Worm (Caenorhabditis elegans): ENCODE results near the gene W09C2.10.

DNA sequence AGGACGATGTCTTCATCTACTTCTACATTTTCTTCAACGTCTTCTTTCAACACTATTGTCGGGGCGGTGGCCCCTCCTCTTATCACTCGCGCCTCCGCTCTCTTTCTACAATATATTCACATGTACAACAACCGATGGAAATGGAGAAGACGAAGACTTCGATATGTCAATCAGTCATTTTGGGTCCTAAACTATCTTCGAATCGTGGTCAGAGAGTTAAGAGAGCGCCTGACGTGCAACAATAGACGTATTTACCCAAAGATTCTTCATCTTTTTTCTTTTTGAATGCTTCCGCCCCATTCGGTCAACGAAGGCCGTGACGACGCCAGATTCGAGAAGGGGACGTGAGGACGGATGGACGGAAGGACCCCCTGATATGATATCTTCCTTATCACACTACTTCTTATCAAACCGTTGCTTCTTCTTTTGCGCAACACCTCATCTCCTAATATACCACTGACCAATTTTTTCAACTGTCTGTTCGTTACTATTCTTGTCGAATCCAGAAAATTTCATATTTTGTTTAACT, 8.2 kb upstream of the W09C2.10 start:
- TF ChIP-seq ztf-11 (tag; optimal IDR thresholded peaks at IDR 0.05) (no peak), nhr-76 (tag; optimal IDR thresholded peaks at IDR 0.05) (no peak), nhr-47 (tag; optimal IDR thresholded peaks at IDR 0.05) (no peak), nhr-12 (tag; optimal IDR thresholded peaks at IDR 0.05) (no peak), dpl-1 (GFP tag; optimal IDR thresholded peaks at IDR 0.05) (no peak), ama-1 (optimal IDR thresholded peaks at IDR 0.05) (no peak), zag-1 (tag; optimal IDR thresholded peaks at IDR 0.05) (no peak), lin-13 (GFP tag; optimal IDR thresholded peaks at IDR 0.05) (no peak), elt-3 (tag; optimal IDR thresholded peaks at IDR 0.05) (peak in 4 of 6 experiments; percentile 53 to 63 (median 56)), mdl-1 (tag; optimal IDR thresholded peaks at IDR 0.05) (peak in 1 of 2 experiments; percentile 17), hpl-2 (GFP tag; optimal IDR thresholded peaks at IDR 0.05) (no peak)

Measured in whole organism, L1 larva.